Worm (Caenorhabditis elegans) whole organism, young adult: ENCODE results near the gene C16D2.1.

Source experiments
- efl-1 ChIP-seq: fragments of 150-350 bp; optimal IDR thresholded peaks from 2 replicates; lab custom pipeline; 2014; ENCODE audit warnings: missing biosample characterization, missing genetic modification reagents, missing genetic modification characterization
- ztf-28 ChIP-seq: fragments of 200-800 bp; sonication (Bioruptor generic); IDR thresholded peaks from 2 replicates; pipeline ENCODE4 v1.3.6; 2022; ENCODE audit warnings: missing genetic modification reagents, missing genetic modification characterization, missing compliant biosample characterization

ce11 chrII:9113759-9114158, 17.7 kb upstream of the C16D2.1 start:
- TF ChIP-seq efl-1 (GFP tag; lab: Kevin White, UChicago) (no peak), ztf-28 (no peak)
